Fruit fly (Drosophila melanogaster) whole organism, wandering third instar larva: ENCODE data around the gene Mst89B.
A peak's percentile ranks its signal among the peaks of the same experiment; 100 is the strongest.

Experiments
- Abd-B ChIP-seq: fragments of >200 bp; optimal IDR thresholded peaks from 2 replicates; lab custom pipeline; 2017; ENCODE audit warnings: missing biosample characterization, missing genetic modification characterization
- CG9705 ChIP-seq: fragments of 200-800 bp; sonication (Bioruptor generic); optimal IDR thresholded peaks from 2 replicates; lab custom pipeline; 2018; ENCODE audit warnings: missing biosample characterization, mild to moderate bottlenecking, missing genetic modification characterization
- Dfd ChIP-seq: fragments of >200 bp; optimal IDR thresholded peaks from 2 replicates; lab custom pipeline; 2017; ENCODE audit warnings: missing biosample characterization, missing genetic modification characterization
- Dif ChIP-seq: fragments of 200-275, 200-300 bp; sonication (Bioruptor generic); optimal IDR thresholded peaks from 2 replicates; lab custom pipeline; 2018; ENCODE audit warnings: missing biosample characterization, missing genetic modification characterization; ENCODE audit not compliant: partially characterized antibody
- GATAd ChIP-seq: sonication (Bioruptor generic); optimal IDR thresholded peaks from 2 replicates; lab custom pipeline; 2016; ENCODE audit warnings: missing biosample characterization, missing genetic modification characterization
- HLH106 ChIP-seq: fragments of 200-800 bp; optimal IDR thresholded peaks from 3 replicates; lab custom pipeline; 2019; ENCODE audit warnings: missing biosample characterization, mild to moderate bottlenecking, missing genetic modification characterization, moderate library complexity
- Hnf4 ChIP-seq: fragments of 200-800 bp; sonication (Bioruptor generic); optimal IDR thresholded peaks from 2 replicates; lab custom pipeline; 2016; ENCODE audit warnings: missing biosample characterization, mild to moderate bottlenecking, missing genetic modification characterization
- Hr83 ChIP-seq: fragments of 200-300 bp; sonication (Bioruptor generic); optimal IDR thresholded peaks from 2 replicates; lab custom pipeline; 2016; ENCODE audit warnings: missing biosample characterization, mild to moderate bottlenecking, missing genetic modification characterization, moderate library complexity; ENCODE audit not compliant: poor library complexity, severe bottlenecking
- Jra ChIP-seq: sonication (Bioruptor generic); optimal IDR thresholded peaks from 2 replicates; lab custom pipeline; 2016; ENCODE audit warnings: missing biosample characterization, missing genetic modification characterization
- Mio ChIP-seq: sonication (Bioruptor generic); optimal IDR thresholded peaks from 2 replicates; lab custom pipeline; 2016; ENCODE audit warnings: missing biosample characterization, missing genetic modification characterization
- Myc ChIP-seq: fragments of >200 bp; optimal IDR thresholded peaks from 2 replicates; lab custom pipeline; 2017
- N ChIP-seq: fragments of >200 bp; optimal IDR thresholded peaks from 2 replicates; lab custom pipeline; 2018; ENCODE audit warnings: missing biosample characterization, missing external identifiers, missing genetic modification characterization
- OdsH ChIP-seq: fragments of 200-800 bp; sonication (Bioruptor generic); optimal IDR thresholded peaks from 2 replicates; lab custom pipeline; 2016; ENCODE audit warnings: missing biosample characterization, mild to moderate bottlenecking, missing genetic modification characterization
- Rel ChIP-seq, 2 experiments: fragments of 200-800 bp; sonication (Bioruptor generic) in 1 of 2; optimal IDR thresholded peaks; 2 replicates in 1 of 2; 3 replicates in 1 of 2; lab custom pipeline; 2016 to 2019; ENCODE audit warnings: mild to moderate bottlenecking in 2 of 2, missing biosample characterization in 2 of 2, missing genetic modification characterization in 2 of 2, moderate library complexity in 1 of 2
- Sp1 ChIP-seq: fragments of 200-800 bp; sonication (Bioruptor generic); optimal IDR thresholded peaks from 3 replicates; lab custom pipeline; 2019; ENCODE audit warnings: missing biosample characterization, mild to moderate bottlenecking, missing genetic modification characterization, moderate library complexity
- Vsx2 ChIP-seq: fragments of 200-300, 225-300 bp; sonication (Bioruptor generic); optimal IDR thresholded peaks from 2 replicates; lab custom pipeline; 2018; ENCODE audit warnings: missing biosample characterization, missing genetic modification characterization; ENCODE audit not compliant: partially characterized antibody
- br ChIP-seq: fragments of 200-800 bp; sonication (Bioruptor generic); optimal IDR thresholded peaks from 2 replicates; lab custom pipeline; 2016; ENCODE audit warnings: missing biosample characterization, missing genetic modification characterization
- brk ChIP-seq: fragments of 200-800 bp; sonication (Bioruptor generic); optimal IDR thresholded peaks from 2 replicates; lab custom pipeline; 2016; ENCODE audit warnings: missing biosample characterization, mild to moderate bottlenecking, missing genetic modification characterization
- dl ChIP-seq, 2 experiments: fragments of 175-275, 200-275 bp in 1 of 2; fragments of 200-275 bp in 1 of 2; sonication (Bioruptor generic); optimal IDR thresholded peaks; lab custom pipeline; 2018; ENCODE audit warnings: mild to moderate bottlenecking in 2 of 2, missing biosample characterization in 2 of 2, missing genetic modification characterization in 2 of 2, moderate library complexity in 2 of 2; ENCODE audit not compliant: partially characterized antibody in 2 of 2, insufficient read depth in 1 of 2
- dmrt93B ChIP-seq: fragments of 200-800 bp; sonication (Bioruptor generic); optimal IDR thresholded peaks from 2 replicates; lab custom pipeline; 2018; ENCODE audit warnings: missing biosample characterization, mild to moderate bottlenecking, missing genetic modification characterization
- dsf ChIP-seq: sonication (Bioruptor generic); optimal IDR thresholded peaks from 2 replicates; lab custom pipeline; 2016; ENCODE audit warnings: missing biosample characterization, missing genetic modification characterization, borderline replicate concordance
- ey ChIP-seq: fragments of 200-800 bp; sonication (Bioruptor generic); optimal IDR thresholded peaks from 2 replicates; lab custom pipeline; 2016; ENCODE audit warnings: missing biosample characterization, missing genetic modification characterization
- foxo ChIP-seq, 2 experiments: fragments of 200-800 bp; sonication (Bioruptor generic); optimal IDR thresholded peaks; 2 replicates in 1 of 2; 3 replicates in 1 of 2; lab custom pipeline; 2016 to 2017; ENCODE audit warnings: missing biosample characterization in 2 of 2, missing genetic modification characterization in 2 of 2
- fru ChIP-seq: fragments of 200-800 bp; sonication (Bioruptor generic); optimal IDR thresholded peaks from 3 replicates; lab custom pipeline; 2016; ENCODE audit warnings: missing biosample characterization, mild to moderate bottlenecking, missing genetic modification characterization
- h ChIP-seq: fragments of 200-800 bp; sonication (Bioruptor generic); optimal IDR thresholded peaks from 3 replicates; lab custom pipeline; 2016; ENCODE audit warnings: missing biosample characterization, mild to moderate bottlenecking, missing genetic modification characterization
- lola ChIP-seq: fragments of >200 bp; optimal IDR thresholded peaks from 2 replicates; lab custom pipeline; 2017; ENCODE audit warnings: missing biosample characterization, missing genetic modification characterization
- psq ChIP-seq: fragments of 200-800 bp; sonication (Bioruptor generic); optimal IDR thresholded peaks from 3 replicates; lab custom pipeline; 2017; ENCODE audit warnings: missing biosample characterization, mild to moderate bottlenecking, missing genetic modification characterization, moderate library complexity
- rgr ChIP-seq: fragments of 200-800 bp; sonication (Bioruptor generic); optimal IDR thresholded peaks from 3 replicates; lab custom pipeline; 2016; ENCODE audit warnings: missing biosample characterization, mild to moderate bottlenecking, missing genetic modification characterization
- sage ChIP-seq: fragments of 200-800 bp; sonication (Bioruptor generic); optimal IDR thresholded peaks from 2 replicates; lab custom pipeline; 2016; ENCODE audit warnings: missing biosample characterization, mild to moderate bottlenecking, missing genetic modification characterization
- sv ChIP-seq: fragments of 200-800 bp; sonication (Bioruptor generic); optimal IDR thresholded peaks from 3 replicates; lab custom pipeline; 2016; ENCODE audit warnings: missing biosample characterization, missing genetic modification characterization
- usp ChIP-seq: fragments of >200 bp; optimal IDR thresholded peaks from 2 replicates; lab custom pipeline; 2017; ENCODE audit warnings: missing biosample characterization, missing genetic modification characterization
- woc ChIP-seq: sonication (Bioruptor generic); optimal IDR thresholded peaks from 2 replicates; lab custom pipeline; 2016; ENCODE audit warnings: missing biosample characterization, mild to moderate bottlenecking, missing genetic modification characterization

Gene Mst89B

dm6 chr3R:16295513-16296123 is 28.8 kb downstream of the Mst89B start:
- TF ChIP-seq HLH106 (no peak), Vsx2 (no peak), Sp1 (no peak), dsf (GFP tag; lab: Kevin White, UChicago) (no peak), foxo (GFP tag; optimal IDR thresholded peaks at IDR 0.05; lab: Kevin White, UChicago) (no peak), GATAd (GFP tag; lab: Kevin White, UChicago) (no peak), Mio (GFP tag; lab: Kevin White, UChicago) (no peak), br (GFP tag; lab: Kevin White, UChicago) (no peak), Dif (GFP tag; lab: Kevin White, UChicago) (no peak), dl (GFP tag; optimal IDR thresholded peaks at IDR 0.05; lab: Kevin White, UChicago; ENCODE audit: insufficient read depth in 1 of 2, partially characterized antibody in 2 of 2) (no peak), CG9705 (GFP tag; lab: Kevin White, UChicago) (no peak), ey (GFP tag; lab: Kevin White, UChicago) (no peak), h (GFP tag; lab: Kevin White, UChicago) (no peak), fru (GFP tag; lab: Kevin White, UChicago) (no peak), Myc (lab: Kevin White, UChicago) (no peak), lola (GFP tag; lab: Kevin White, UChicago) (no peak)

dm6 chr3R:16305185-16305989 is 38.6 kb downstream of the Mst89B start, which contains the start of gene Zip89B:
TSS of gene Zip89B (plus strand) at chr3R:16305758.
- no peak for TF ChIP-seq rgr
- no peak for TF ChIP-seq Abd-B
- peak; percentile 8 for TF ChIP-seq psq (GFP tag; lab: Kevin White, UChicago)
- TF ChIP-seq Hnf4 (GFP tag; lab: Kevin White, UChicago) = no peak
- peak; percentile 89 for TF ChIP-seq Dif (GFP tag; lab: Kevin White, UChicago)
- no peak for TF ChIP-seq h (GFP tag; lab: Kevin White, UChicago)
- no peak for TF ChIP-seq Rel (GFP tag; optimal IDR thresholded peaks at IDR 0.05; lab: Kevin White, UChicago)
- TF ChIP-seq Rel (tag; optimal IDR thresholded peaks at IDR 0.05; lab: Kevin White, UChicago) = peak; percentile 40
- peak; percentile 25 for TF ChIP-seq sage
- TF ChIP-seq N = no peak
- TF ChIP-seq dl (GFP tag; optimal IDR thresholded peaks at IDR 0.05; lab: Kevin White, UChicago; ENCODE audit: insufficient read depth in 1 of 2, partially characterized antibody in 2 of 2) = peak; percentile 71 to 86
- TF ChIP-seq usp = no peak
- peak; percentile 18 for TF ChIP-seq OdsH (GFP tag; lab: Kevin White, UChicago)

dm6 chr3R:16308057-16308456 is 41.2 kb downstream of the Mst89B start:
- TF ChIP-seq woc (no peak), N (no peak), Dif (GFP tag; lab: Kevin White, UChicago) (no peak), dl (GFP tag; optimal IDR thresholded peaks at IDR 0.05; lab: Kevin White, UChicago; ENCODE audit: insufficient read depth in 1 of 2, partially characterized antibody in 2 of 2) (no peak), Hr83 (no peak), foxo (GFP tag; optimal IDR thresholded peaks at IDR 0.05; lab: Kevin White, UChicago) (no peak), br (GFP tag; lab: Kevin White, UChicago) (no peak)

- TF ChIP-seq Rel (GFP tag; optimal IDR thresholded peaks at IDR 0.05; lab: Kevin White, UChicago) (no peak), Rel (tag; optimal IDR thresholded peaks at IDR 0.05; lab: Kevin White, UChicago) (peak; percentile 71), Hnf4 (GFP tag; lab: Kevin White, UChicago) (peak; percentile 3), h (GFP tag; lab: Kevin White, UChicago) (peak; percentile 11), br (GFP tag; lab: Kevin White, UChicago) (no peak), dmrt93B (no peak), dsf (GFP tag; lab: Kevin White, UChicago) (no peak), ey (GFP tag; lab: Kevin White, UChicago) (peak; percentile 8), Dfd (GFP tag; lab: Kevin White, UChicago) (no peak), brk (no peak), sv (GFP tag; lab: Kevin White, UChicago) (peak; percentile 20), Myc (lab: Kevin White, UChicago) (no peak), fru (GFP tag; lab: Kevin White, UChicago) (peak; percentile 42), Mio (GFP tag; lab: Kevin White, UChicago) (no peak), foxo (GFP tag; optimal IDR thresholded peaks at IDR 0.05; lab: Kevin White, UChicago) (peak in 1 of 2 experiments; percentile 58), Jra (GFP tag; lab: Kevin White, UChicago) (no peak), HLH106 (peak; percentile 18)
Observed at dm6 chr3R:16309302-16310080, 42.7 kb downstream of the Mst89B start.
